Fruit fly (Drosophila melanogaster): ENCODE data around the gene CG14543.

Gene CG14543

dm6 chr3R:26014262-26014833 is 42.1 kb upstream of the CG14543 start, which contains the start of gene Kaz-m1 (continued):
- TF ChIP-seq Awh (GFP tag; IDR thresholded peaks at IDR 0.05) (no peak), CG11560 (tag; IDR thresholded peaks at IDR 0.05) (no peak), CG2199 (GFP tag; IDR thresholded peaks at IDR 0.05) (no peak), en (GFP tag; optimal IDR thresholded peaks at IDR 0.05) (no peak), NC2β (GFP tag; optimal IDR thresholded peaks at IDR 0.05) (no peak), ap (GFP tag; IDR thresholded peaks at IDR 0.05) (no peak), Vsx1 (GFP tag; optimal IDR thresholded peaks at IDR 0.05) (no peak), grau (tag; optimal IDR thresholded peaks at IDR 0.05) (peak; percentile 75), CTCF (GFP tag; optimal IDR thresholded peaks at IDR 0.05) (no peak), crol (GFP tag; IDR thresholded peaks at IDR 0.05) (no peak), Dp (GFP tag; optimal IDR thresholded peaks at IDR 0.05) (no peak), Taf1 (GFP tag; IDR thresholded peaks at IDR 0.05) (0 out of 2 replicates have a peak, but pooled peaks have one; percentile 6), CG18011 (GFP tag; optimal IDR thresholded peaks at IDR 0.05) (no peak), ewg (GFP tag; optimal IDR thresholded peaks at IDR 0.05) (no peak), kah (GFP tag; optimal IDR thresholded peaks at IDR 0.05) (peak; percentile 18), trh (GFP tag; optimal IDR thresholded peaks at IDR 0.05) (no peak), Side (GFP tag; optimal IDR thresholded peaks at IDR 0.05) (no peak), CG14014 (GFP tag; IDR thresholded peaks at IDR 0.05) (peak; percentile 35; the same call in 1 of the 2 replicates), wek (GFP tag; optimal IDR thresholded peaks at IDR 0.05) (no peak), cwo (GFP tag; optimal IDR thresholded peaks at IDR 0.05) (peak; percentile 47), Sox102F (GFP tag; optimal IDR thresholded peaks at IDR 0.05) (peak; percentile 63), Oli (tag; optimal IDR thresholded peaks at IDR 0.05) (peak; percentile 65), NC2α (GFP tag; optimal IDR thresholded peaks at IDR 0.05) (no peak), CG9727 (GFP tag; optimal IDR thresholded peaks at IDR 0.05) (peak; percentile 44), nerfin-1 (tag; optimal IDR thresholded peaks at IDR 0.05) (peak; percentile 50), stwl (tag; optimal IDR thresholded peaks at IDR 0.05) (no peak), CG4360 (GFP tag; IDR thresholded peaks at IDR 0.05) (no peak), sc (optimal IDR thresholded peaks at IDR 0.05) (no peak), sc (GFP tag; optimal IDR thresholded peaks at IDR 0.05) (peak; percentile 6), Nf-YC (tag; optimal IDR thresholded peaks at IDR 0.05) (peak; percentile 32), CG17568 (GFP tag; optimal IDR thresholded peaks at IDR 0.05) (no peak), CG34422 (GFP tag; IDR thresholded peaks at IDR 0.05) (no peak), Sox100B (GFP tag; optimal IDR thresholded peaks at IDR 0.05) (peak; percentile 44), zen (tag; optimal IDR thresholded peaks at IDR 0.05) (peak; percentile 26), Dip2 (GFP tag; IDR thresholded peaks at IDR 0.05) (no peak), pho (GFP tag; optimal IDR thresholded peaks at IDR 0.05) (no peak), CG5245 (GFP tag; optimal IDR thresholded peaks at IDR 0.05) (no peak), ase (GFP tag; IDR thresholded peaks at IDR 0.05) (no peak), tup (GFP tag; optimal IDR thresholded peaks at IDR 0.05) (no peak), CG11695 (GFP tag; IDR thresholded peaks at IDR 0.05) (peak; percentile 59; the same call in 1 of the 3 replicates), CG4854 (GFP tag; optimal IDR thresholded peaks at IDR 0.05) (no peak), CG8290 (GFP tag; optimal IDR thresholded peaks at IDR 0.05) (no peak), CG8290 (tag; optimal IDR thresholded peaks at IDR 0.05) (no peak), tna (GFP tag; IDR thresholded peaks at IDR 0.05; ENCODE audit: partially characterized antibody) (no peak), Pdp1 (GFP tag; optimal IDR thresholded peaks at IDR 0.05) (no peak), ken (GFP tag; IDR thresholded peaks at IDR 0.05) (no peak), sob (GFP tag; IDR thresholded peaks at IDR 0.05) (0 out of 2 replicates have a peak, but pooled peaks have one; percentile 24), Chrac-16 (GFP tag; optimal IDR thresholded peaks at IDR 0.05) (no peak), CG6813 (GFP tag; optimal IDR thresholded peaks at IDR 0.05) (peak; percentile 16), CG17361 (GFP tag; IDR thresholded peaks at IDR 0.05) (peak; percentile 76), bsh (GFP tag; optimal IDR thresholded peaks at IDR 0.05) (peak in 1 of 2 experiments; percentile 78), CG4820 (GFP tag; optimal IDR thresholded peaks at IDR 0.05) (peak; percentile 50)
